Worm (Caenorhabditis elegans): ENCODE results near the gene C40A11.2.

Gene C40A11.2

DNA sequence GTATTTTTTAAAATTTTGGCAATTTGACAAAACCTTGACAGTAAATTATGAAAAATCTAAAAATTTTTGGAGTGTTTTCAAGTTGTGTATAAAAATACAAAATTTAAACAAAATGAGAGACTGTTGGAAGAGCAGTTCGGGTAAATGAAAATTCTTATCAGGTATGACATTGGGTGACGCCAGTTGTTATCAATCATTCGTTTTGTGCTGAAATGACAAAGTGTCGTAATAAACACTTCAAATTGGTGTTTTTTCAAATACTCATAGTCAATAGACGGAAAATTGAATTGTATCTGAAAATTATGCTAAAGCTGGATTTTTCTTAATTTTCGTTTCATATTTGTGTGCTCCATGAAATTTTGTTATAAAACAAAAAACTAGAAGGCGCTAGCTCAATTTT, 24.0 kb upstream of the C40A11.2 start:
- TF ChIP-seq pqm-1 (tag; optimal IDR thresholded peaks at IDR 0.05) (peak; percentile 64), dmd-6 (GFP tag; IDR thresholded peaks at IDR 0.05) (peak; percentile 22; the same call in 1 of the 2 replicates), ceh-28 (tag; optimal IDR thresholded peaks at IDR 0.05) (no peak), php-3 (GFP tag; IDR thresholded peaks at IDR 0.05) (0 out of 2 replicates have a peak, but pooled peaks have one; percentile 29)

DNA sequence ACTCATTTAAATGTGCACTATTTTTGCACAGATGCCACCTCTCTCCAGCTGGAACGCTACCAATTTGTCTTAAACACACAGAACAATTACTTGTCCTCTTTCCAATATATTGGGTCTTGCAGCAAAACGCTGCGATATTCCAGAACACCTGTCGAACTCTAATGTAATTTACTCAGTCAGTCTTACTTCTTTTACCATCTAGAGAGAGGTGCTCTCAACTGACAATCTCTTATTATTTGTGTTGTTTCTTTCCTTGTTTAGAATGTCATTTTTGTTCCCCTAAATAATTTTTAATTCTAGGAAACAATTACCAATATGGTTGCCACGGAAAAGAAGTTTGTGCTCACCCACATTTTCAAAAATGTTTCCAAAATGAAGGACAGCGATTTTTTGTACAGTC, 16.0 kb upstream of the C40A11.2 start, which contains the start of gene sdz-28:
TSS of gene sdz-28 (plus strand) at position 301 of the 400 bp plus-strand sequence.
- TF ChIP-seq spr-1 (tag; optimal IDR thresholded peaks at IDR 0.05): no peak

DNA sequence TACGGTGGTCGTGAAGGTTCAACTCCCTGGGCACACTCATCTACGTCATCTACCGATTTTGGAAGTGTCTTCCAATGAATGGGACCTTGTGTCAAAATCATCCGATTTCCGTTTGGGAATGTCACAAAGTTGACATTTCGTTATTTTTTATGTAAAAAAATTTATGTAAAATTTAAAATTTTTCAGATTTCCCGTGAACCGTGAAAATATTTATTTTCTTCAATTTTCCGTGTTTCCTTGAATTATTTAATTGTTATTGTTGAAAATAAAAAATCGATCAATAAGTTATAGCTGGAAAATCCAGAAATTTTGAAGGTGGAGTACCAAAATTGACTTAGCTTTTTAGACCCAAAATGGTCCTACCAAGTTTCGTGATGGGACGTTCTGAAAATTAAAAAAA, 11.1 kb upstream of the C40A11.2 start, which contains the start of gene hpo-7:
TSS of gene hpo-7 (minus strand) at position 101 of the 400 bp plus-strand sequence.
- no peak for TF ChIP-seq ztf-11 (tag; optimal IDR thresholded peaks at IDR 0.05)
- TF ChIP-seq hmg-1.1 (GFP tag; IDR thresholded peaks at IDR 0.05): no peak
- TF ChIP-seq dmd-8 (GFP tag; IDR thresholded peaks at IDR 0.05): no peak
- no peak for TF ChIP-seq ZK546.5 (tag; optimal IDR thresholded peaks at IDR 0.05)
- no peak for TF ChIP-seq ama-1 (optimal IDR thresholded peaks at IDR 0.05)
- no peak for TF ChIP-seq php-3 (GFP tag; IDR thresholded peaks at IDR 0.05)
- TF ChIP-seq fos-1 (tag; optimal IDR thresholded peaks at IDR 0.05): no peak
- no peak for TF ChIP-seq attf-4 (tag; optimal IDR thresholded peaks at IDR 0.05)
- no peak for TF ChIP-seq pha-4 (GFP tag; IDR thresholded peaks at IDR 0.05)
- no peak for TF ChIP-seq pha-4 (tag; optimal IDR thresholded peaks at IDR 0.05)
- TF ChIP-seq egl-27 (tag; optimal IDR thresholded peaks at IDR 0.05): no peak
- TF ChIP-seq sdz-12 (GFP tag; optimal IDR thresholded peaks at IDR 0.05): no peak
- no peak for TF ChIP-seq jun-1 (tag; optimal IDR thresholded peaks at IDR 0.05)
- TF ChIP-seq ceh-28 (tag; optimal IDR thresholded peaks at IDR 0.05): no peak
- TF ChIP-seq mdt-29 (GFP tag; IDR thresholded peaks at IDR 0.05): no peak
- no peak for TF ChIP-seq ceh-44 (GFP tag; IDR thresholded peaks at IDR 0.05)
- no peak for TF ChIP-seq ceh-62 (tag; optimal IDR thresholded peaks at IDR 0.05)

DNA sequence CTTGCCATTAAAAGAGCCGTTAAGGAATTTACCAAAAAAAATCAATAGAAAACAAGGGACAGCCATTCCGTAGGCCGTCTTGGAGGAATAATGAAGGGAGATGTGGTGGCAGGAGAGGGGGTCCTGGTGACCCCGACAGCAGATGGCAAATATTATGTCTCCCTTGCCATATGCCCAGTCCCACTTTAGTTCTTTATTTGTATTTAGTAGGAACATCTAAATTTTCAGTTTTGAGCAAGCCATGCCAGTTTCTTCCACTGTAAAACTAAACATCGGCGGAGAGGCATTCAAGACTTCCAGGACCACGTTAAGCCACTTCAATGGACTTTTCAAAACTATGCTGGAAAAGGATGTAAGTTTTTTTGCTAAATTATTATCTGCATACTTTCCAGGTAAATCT, 9.5 kb upstream of the C40A11.2 start, which contains the start of gene C40A11.4:
TSS of gene C40A11.4 (plus strand) at position 188 of the 400 bp plus-strand sequence.
- TF ChIP-seq Y105C5A.15 (GFP tag; IDR thresholded peaks at IDR 0.05) (no peak), cey-2 (tag; optimal IDR thresholded peaks at IDR 0.05; ENCODE audit: borderline replicate concordance, insufficient read depth) (no peak), ceh-28 (tag; optimal IDR thresholded peaks at IDR 0.05) (no peak), egl-43 (GFP tag; IDR thresholded peaks at IDR 0.05) (no peak), unc-130 (GFP tag; optimal IDR thresholded peaks at IDR 0.05) (no peak), lin-1 (GFP tag; IDR thresholded peaks at IDR 0.05) (no peak), set-16 (GFP tag; IDR thresholded peaks at IDR 0.05) (no peak), snpc-4 (tag; optimal IDR thresholded peaks at IDR 0.05) (no peak), ceh-20 (GFP tag; IDR thresholded peaks at IDR 0.05) (no peak), D1046.2 (GFP tag; IDR thresholded peaks at IDR 0.05) (no peak)

DNA sequence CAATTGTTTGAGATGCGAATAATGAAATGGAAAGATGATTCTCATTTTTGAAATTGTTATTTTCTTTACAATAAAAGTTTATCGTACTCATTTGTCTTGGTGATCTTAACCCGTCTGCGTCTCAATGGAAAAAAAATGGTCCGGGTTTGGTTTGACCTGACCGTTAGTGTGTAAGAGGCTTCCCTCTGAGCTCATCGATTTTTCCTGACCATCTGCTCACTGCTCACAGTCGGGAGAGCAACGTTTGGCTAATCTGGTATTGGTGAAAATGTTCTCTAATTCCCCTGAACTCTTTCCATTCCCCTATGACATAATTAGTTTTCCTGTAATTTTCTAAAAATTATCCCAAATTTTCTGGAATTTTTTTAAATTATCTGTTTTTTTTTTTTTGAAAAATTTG, 7.8 kb upstream of the C40A11.2 start:
- TF ChIP-seq mes-2 (tag; optimal IDR thresholded peaks at IDR 0.05; ENCODE audit: poor library complexity, severe bottlenecking) (no peak), ceh-32 (tag; optimal IDR thresholded peaks at IDR 0.05; ENCODE audit: poor library complexity) (no peak), skn-1 (tag; optimal IDR thresholded peaks at IDR 0.05) (no peak), hlh-30 (tag; optimal IDR thresholded peaks at IDR 0.05; ENCODE audit: insufficient read depth) (no peak), dmd-6 (GFP tag; IDR thresholded peaks at IDR 0.05) (no peak), Y75B8A.6 (GFP tag; IDR thresholded peaks at IDR 0.05) (no peak), Y5F2A.4 (GFP tag; optimal IDR thresholded peaks at IDR 0.05) (no peak), dpl-1 (GFP tag; optimal IDR thresholded peaks at IDR 0.05) (no peak), F49E8.2 (tag; optimal IDR thresholded peaks at IDR 0.05; ENCODE audit: borderline replicate concordance) (no peak), nhr-237 (tag; optimal IDR thresholded peaks at IDR 0.05) (no peak), nhr-6 (tag; optimal IDR thresholded peaks at IDR 0.05) (no peak), unc-130 (GFP tag; optimal IDR thresholded peaks at IDR 0.05) (no peak), lin-1 (GFP tag; IDR thresholded peaks at IDR 0.05) (no peak), php-3 (GFP tag; IDR thresholded peaks at IDR 0.05) (no peak), egl-43 (GFP tag; IDR thresholded peaks at IDR 0.05) (no peak), Y48G9A.11 (GFP tag; IDR thresholded peaks at IDR 0.05) (no peak)

All from whole organism, L4 larva.